Worm (Caenorhabditis elegans): Measurements from ENCODE around the gene moma-1.

DNA sequence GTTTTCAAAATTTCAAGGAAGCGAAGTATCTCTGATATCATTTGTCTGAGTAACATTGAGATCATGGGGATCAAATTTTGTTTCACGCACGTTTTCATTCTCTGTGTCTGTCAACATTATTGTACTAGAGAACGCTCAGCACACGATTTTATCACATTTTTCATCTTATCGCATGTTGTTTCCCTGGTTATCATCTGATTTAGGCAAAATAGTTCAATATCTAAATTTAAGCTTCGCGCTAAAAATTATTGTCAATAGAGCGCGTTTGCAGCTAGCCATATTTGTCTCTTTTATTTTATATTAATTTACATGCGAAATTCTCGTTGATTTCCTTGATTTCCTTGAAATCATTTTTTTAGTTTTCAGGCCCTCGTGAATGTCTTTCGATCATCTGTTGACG is 6.7 kb downstream of the moma-1 start, which contains the start of gene K02F3.2:
- TF ChIP-seq unc-130 (GFP tag; optimal IDR thresholded peaks at IDR 0.05) (no peak), unc-62 (GFP tag; optimal IDR thresholded peaks at IDR 0.05 in 1 of 2) (no peak), unc-62 (tag; optimal IDR thresholded peaks at IDR 0.05) (no peak), jun-1 (tag; optimal IDR thresholded peaks at IDR 0.05) (no peak), zip-11 (GFP tag; IDR thresholded peaks at IDR 0.05) (no peak)

Data from whole organism, L4 larva.